Fruit fly (Drosophila melanogaster) whole organism, wandering third instar larva: ENCODE data around the gene CG7560.

ENCODE experiments used
- CG32264 ChIP-seq: fragments of 200-800 bp; sonication (Bioruptor generic); optimal IDR thresholded peaks from 2 replicates; lab custom pipeline; 2016; ENCODE audit warnings: missing biosample characterization, missing genetic modification characterization
- CG9705 ChIP-seq: fragments of 200-800 bp; sonication (Bioruptor generic); optimal IDR thresholded peaks from 2 replicates; lab custom pipeline; 2018; ENCODE audit warnings: missing biosample characterization, mild to moderate bottlenecking, missing genetic modification characterization
- CrebA ChIP-seq: fragments of 200-800 bp; sonication (Bioruptor generic); optimal IDR thresholded peaks from 2 replicates; lab custom pipeline; 2016; ENCODE audit warnings: missing biosample characterization, mild to moderate bottlenecking, missing genetic modification characterization, borderline replicate concordance
- Dfd ChIP-seq: fragments of >200 bp; optimal IDR thresholded peaks from 2 replicates; lab custom pipeline; 2017; ENCODE audit warnings: missing biosample characterization, missing genetic modification characterization
- HLH106 ChIP-seq: fragments of 200-800 bp; optimal IDR thresholded peaks from 3 replicates; lab custom pipeline; 2019; ENCODE audit warnings: missing biosample characterization, mild to moderate bottlenecking, missing genetic modification characterization, moderate library complexity
- Hnf4 ChIP-seq: fragments of 200-800 bp; sonication (Bioruptor generic); optimal IDR thresholded peaks from 2 replicates; lab custom pipeline; 2016; ENCODE audit warnings: missing biosample characterization, mild to moderate bottlenecking, missing genetic modification characterization
- Jra ChIP-seq: sonication (Bioruptor generic); optimal IDR thresholded peaks from 2 replicates; lab custom pipeline; 2016; ENCODE audit warnings: missing biosample characterization, missing genetic modification characterization
- Mio ChIP-seq: sonication (Bioruptor generic); optimal IDR thresholded peaks from 2 replicates; lab custom pipeline; 2016; ENCODE audit warnings: missing biosample characterization, missing genetic modification characterization
- N ChIP-seq: fragments of >200 bp; optimal IDR thresholded peaks from 2 replicates; lab custom pipeline; 2018; ENCODE audit warnings: missing biosample characterization, missing external identifiers, missing genetic modification characterization
- OdsH ChIP-seq: fragments of 200-800 bp; sonication (Bioruptor generic); optimal IDR thresholded peaks from 2 replicates; lab custom pipeline; 2016; ENCODE audit warnings: missing biosample characterization, mild to moderate bottlenecking, missing genetic modification characterization
- Sp1 ChIP-seq: fragments of 200-800 bp; sonication (Bioruptor generic); optimal IDR thresholded peaks from 3 replicates; lab custom pipeline; 2019; ENCODE audit warnings: missing biosample characterization, mild to moderate bottlenecking, missing genetic modification characterization, moderate library complexity
- Vsx2 ChIP-seq: fragments of 200-300, 225-300 bp; sonication (Bioruptor generic); optimal IDR thresholded peaks from 2 replicates; lab custom pipeline; 2018; ENCODE audit warnings: missing biosample characterization, missing genetic modification characterization; ENCODE audit not compliant: partially characterized antibody
- br ChIP-seq: fragments of 200-800 bp; sonication (Bioruptor generic); optimal IDR thresholded peaks from 2 replicates; lab custom pipeline; 2016; ENCODE audit warnings: missing biosample characterization, missing genetic modification characterization
- brk ChIP-seq: fragments of 200-800 bp; sonication (Bioruptor generic); optimal IDR thresholded peaks from 2 replicates; lab custom pipeline; 2016; ENCODE audit warnings: missing biosample characterization, mild to moderate bottlenecking, missing genetic modification characterization
- dl ChIP-seq, 2 experiments: fragments of 175-275, 200-275 bp in 1 of 2; fragments of 200-275 bp in 1 of 2; sonication (Bioruptor generic); optimal IDR thresholded peaks; lab custom pipeline; 2018; ENCODE audit warnings: mild to moderate bottlenecking in 2 of 2, missing biosample characterization in 2 of 2, missing genetic modification characterization in 2 of 2, moderate library complexity in 2 of 2; ENCODE audit not compliant: partially characterized antibody in 2 of 2, insufficient read depth in 1 of 2
- dmrt93B ChIP-seq: fragments of 200-800 bp; sonication (Bioruptor generic); optimal IDR thresholded peaks from 2 replicates; lab custom pipeline; 2018; ENCODE audit warnings: missing biosample characterization, mild to moderate bottlenecking, missing genetic modification characterization
- ey ChIP-seq: fragments of 200-800 bp; sonication (Bioruptor generic); optimal IDR thresholded peaks from 2 replicates; lab custom pipeline; 2016; ENCODE audit warnings: missing biosample characterization, missing genetic modification characterization
- foxo ChIP-seq, 2 experiments: fragments of 200-800 bp; sonication (Bioruptor generic); optimal IDR thresholded peaks; 2 replicates in 1 of 2; 3 replicates in 1 of 2; lab custom pipeline; 2016 to 2017; ENCODE audit warnings: missing biosample characterization in 2 of 2, missing genetic modification characterization in 2 of 2
- fru ChIP-seq: fragments of 200-800 bp; sonication (Bioruptor generic); optimal IDR thresholded peaks from 3 replicates; lab custom pipeline; 2016; ENCODE audit warnings: missing biosample characterization, mild to moderate bottlenecking, missing genetic modification characterization
- lola ChIP-seq: fragments of >200 bp; optimal IDR thresholded peaks from 2 replicates; lab custom pipeline; 2017; ENCODE audit warnings: missing biosample characterization, missing genetic modification characterization
- psq ChIP-seq: fragments of 200-800 bp; sonication (Bioruptor generic); optimal IDR thresholded peaks from 3 replicates; lab custom pipeline; 2017; ENCODE audit warnings: missing biosample characterization, mild to moderate bottlenecking, missing genetic modification characterization, moderate library complexity
- rgr ChIP-seq: fragments of 200-800 bp; sonication (Bioruptor generic); optimal IDR thresholded peaks from 3 replicates; lab custom pipeline; 2016; ENCODE audit warnings: missing biosample characterization, mild to moderate bottlenecking, missing genetic modification characterization
- sage ChIP-seq: fragments of 200-800 bp; sonication (Bioruptor generic); optimal IDR thresholded peaks from 2 replicates; lab custom pipeline; 2016; ENCODE audit warnings: missing biosample characterization, mild to moderate bottlenecking, missing genetic modification characterization
- sv ChIP-seq: fragments of 200-800 bp; sonication (Bioruptor generic); optimal IDR thresholded peaks from 3 replicates; lab custom pipeline; 2016; ENCODE audit warnings: missing biosample characterization, missing genetic modification characterization
- tai ChIP-seq: sonication (Bioruptor generic); optimal IDR thresholded peaks from 2 replicates; lab custom pipeline; 2016; ENCODE audit warnings: missing biosample characterization, missing genetic modification characterization
- usp ChIP-seq: fragments of >200 bp; optimal IDR thresholded peaks from 2 replicates; lab custom pipeline; 2017; ENCODE audit warnings: missing biosample characterization, missing genetic modification characterization

CG7560 gene

DNA sequence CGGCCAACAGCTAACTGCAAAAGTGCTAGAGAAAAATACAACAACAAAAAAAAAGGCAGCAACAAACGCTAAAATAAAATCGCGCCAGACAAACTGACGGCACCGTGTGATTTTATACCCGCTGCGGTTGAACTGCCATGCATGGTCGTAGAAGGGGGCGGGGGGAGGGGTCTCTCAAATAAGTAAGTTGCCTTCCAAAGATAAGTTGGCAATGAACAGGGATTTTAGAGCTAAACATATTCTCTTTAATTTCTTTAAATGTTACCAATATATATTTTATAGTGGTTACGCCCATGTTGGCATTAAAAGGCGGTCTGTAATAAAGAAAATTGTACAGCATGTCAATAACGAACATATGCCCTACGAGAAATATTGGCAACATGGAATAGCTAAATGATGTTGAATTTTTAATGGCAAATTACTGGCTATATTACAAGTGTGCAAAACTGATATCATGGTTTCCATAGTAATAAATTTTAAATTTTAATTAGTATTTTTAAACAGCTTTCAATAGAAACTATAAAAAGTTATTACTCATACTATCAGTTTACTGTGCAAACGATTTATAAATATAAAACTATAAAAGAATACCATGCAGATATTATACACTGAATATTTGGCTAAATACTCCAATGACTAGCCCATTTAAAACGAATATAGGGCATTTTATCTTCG is 6.4 kb downstream of the CG7560 start (continued):
- peak; percentile 58 for TF ChIP-seq Mio (GFP tag; lab: Kevin White, UChicago)
- TF ChIP-seq Dfd (GFP tag; lab: Kevin White, UChicago): peak; percentile 90

DNA sequence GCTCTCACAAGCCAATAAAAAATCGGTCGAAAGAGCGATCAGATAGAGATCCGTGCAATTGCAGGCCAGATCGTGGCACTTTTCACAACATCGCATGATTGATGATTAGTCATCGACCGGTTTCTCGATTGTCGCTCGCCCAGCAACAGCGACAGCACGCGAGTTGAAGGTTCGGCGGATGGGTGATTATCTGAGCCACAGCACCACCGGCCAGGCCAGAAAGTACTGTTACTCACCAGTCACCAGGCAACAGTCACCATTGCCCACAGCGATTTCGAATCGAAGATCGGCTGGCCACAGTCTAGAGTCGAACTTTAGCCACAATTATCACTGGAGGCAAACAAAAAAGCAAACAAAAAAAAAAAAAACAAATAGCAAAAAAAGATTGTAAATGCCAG is 7.0 kb downstream of the CG7560 start:
- TF ChIP-seq OdsH (GFP tag; lab: Kevin White, UChicago) (no peak), sage (GFP tag; lab: Kevin White, UChicago) (no peak), CG9705 (GFP tag; lab: Kevin White, UChicago) (no peak), ey (no peak)

dm6 chr3L:11432472-11432871 is 7.5 kb downstream of the CG7560 start:
- no peak for TF ChIP-seq OdsH (GFP tag; lab: Kevin White, UChicago)
- TF ChIP-seq lola: no peak
- TF ChIP-seq br (GFP tag; lab: Kevin White, UChicago): no peak
- TF ChIP-seq brk (GFP tag; lab: Kevin White, UChicago): no peak
- no peak for TF ChIP-seq usp
- TF ChIP-seq tai (GFP tag; lab: Kevin White, UChicago): no peak

- peak in 1 of 2 experiments; percentile 41 for TF ChIP-seq foxo (GFP tag; optimal IDR thresholded peaks at IDR 0.05; lab: Kevin White, UChicago)
- TF ChIP-seq HLH106 (tag; lab: Kevin White, UChicago): peak; percentile 36
- TF ChIP-seq fru: peak; percentile 34
- TF ChIP-seq Hnf4 (GFP tag; lab: Kevin White, UChicago): no peak
- TF ChIP-seq Jra (GFP tag; lab: Kevin White, UChicago): no peak
- TF ChIP-seq br (GFP tag; lab: Kevin White, UChicago): peak; percentile 11
- TF ChIP-seq, all 38 proteins: peak for 4
Measured at dm6 chr3L:11433151-11433550, 8.2 kb downstream of the CG7560 start.

DNA sequence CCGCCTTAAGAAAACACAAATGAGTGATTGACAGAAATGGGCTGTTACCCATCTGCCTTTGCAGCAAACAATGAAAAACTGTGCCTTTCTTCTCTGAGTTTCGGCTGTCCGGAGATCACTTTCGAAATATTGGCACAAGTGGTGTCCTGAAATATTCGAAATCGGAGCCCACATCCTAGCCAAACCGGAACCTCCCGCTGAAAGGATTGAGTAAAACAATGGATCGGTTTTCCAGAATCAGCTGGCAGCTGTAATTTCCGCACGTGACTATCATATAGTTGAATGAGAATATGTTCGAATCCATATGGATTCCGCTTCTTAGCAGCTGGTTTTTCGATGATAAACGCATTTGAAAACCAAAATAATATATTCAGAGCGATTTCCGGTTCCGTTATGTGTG is 9.2 kb downstream of the CG7560 start:
- no peak for TF ChIP-seq br (GFP tag; lab: Kevin White, UChicago)
- no peak for TF ChIP-seq sv (GFP tag; lab: Kevin White, UChicago)
- TF ChIP-seq usp: no peak
- no peak for TF ChIP-seq ey
- no peak for TF ChIP-seq Dfd (GFP tag; lab: Kevin White, UChicago)
- no peak for TF ChIP-seq rgr (GFP tag; lab: Kevin White, UChicago)
- no peak for TF ChIP-seq dl (GFP tag; optimal IDR thresholded peaks at IDR 0.05; lab: Kevin White, UChicago; ENCODE audit: insufficient read depth in 1 of 2, partially characterized antibody in 2 of 2)
- no peak for TF ChIP-seq N
- TF ChIP-seq dmrt93B (GFP tag; lab: Kevin White, UChicago): no peak
- no peak for TF ChIP-seq tai (GFP tag; lab: Kevin White, UChicago)

- TF ChIP-seq CG9705 (GFP tag; lab: Kevin White, UChicago) (no peak), sage (GFP tag; lab: Kevin White, UChicago) (no peak), br (GFP tag; lab: Kevin White, UChicago) (no peak), brk (GFP tag; lab: Kevin White, UChicago) (no peak), Vsx2 (no peak), Jra (GFP tag; lab: Kevin White, UChicago) (no peak), CrebA (GFP tag; lab: Kevin White, UChicago) (no peak), CG32264 (GFP tag; lab: Kevin White, UChicago) (no peak)
- TF ChIP-seq, all 38 proteins: peak for 0
Measured at dm6 chr3L:11435376-11435775, 10.4 kb downstream of the CG7560 start, which contains the start of gene CG6149. Gene CG6149, minus strand, starts transcription at chr3L:11435476.

- TF ChIP-seq HLH106 (tag; lab: Kevin White, UChicago): peak; percentile 3
- TF ChIP-seq fru: peak; percentile 27
- peak; percentile 11 for TF ChIP-seq OdsH (GFP tag; lab: Kevin White, UChicago)
- no peak for TF ChIP-seq psq (GFP tag; lab: Kevin White, UChicago)
- peak in 1 of 2 experiments; percentile 3 for TF ChIP-seq foxo (GFP tag; optimal IDR thresholded peaks at IDR 0.05; lab: Kevin White, UChicago)
- peak; percentile 9 for TF ChIP-seq ey
- TF ChIP-seq Sp1 (GFP tag; lab: Kevin White, UChicago): no peak
Measured at dm6 chr3L:11439570-11439969, 14.6 kb downstream of the CG7560 start.
